Fruit fly (Drosophila melanogaster) whole organism, embryonic: ENCODE data around the gene Ublcp1.

Experiments
- BEAF-32 ChIP-seq: fragments of 200-800 bp; sonication (Bioruptor generic); optimal IDR thresholded peaks from 3 replicates; lab custom pipeline; 2017; ENCODE audit warnings: missing biosample characterization, missing genetic modification characterization, mild to moderate bottlenecking, moderate library complexity, missing genetic modification reagents
- CG10267 ChIP-seq: fragments of 200-800 bp; sonication (Bioruptor generic); optimal IDR thresholded peaks from 2 replicates; lab custom pipeline; 2018; ENCODE audit warnings: missing biosample characterization, mild to moderate bottlenecking, missing genetic modification characterization, moderate library complexity
- CG12942 ChIP-seq: fragments of 200-800 bp; sonication (Bioruptor generic); optimal IDR thresholded peaks from 3 replicates; lab custom pipeline; 2016; ENCODE audit warnings: missing biosample characterization, missing genetic modification characterization
- CG1792 ChIP-seq: fragments of 200-800 bp; sonication (Bioruptor generic); optimal IDR thresholded peaks from 2 replicates; lab custom pipeline; 2016; ENCODE audit warnings: missing biosample characterization, missing genetic modification characterization
- CG2712 ChIP-seq: fragments of 200-800 bp; optimal IDR thresholded peaks from 3 replicates; lab custom pipeline; 2019; ENCODE audit warnings: missing biosample characterization, mild to moderate bottlenecking, missing genetic modification characterization, moderate library complexity
- CG31441 ChIP-seq: fragments of 200-800 bp; sonication (Bioruptor generic); IDR thresholded peaks from 2 replicates; pipeline ENCODE4 v1.3.6; 2022; ENCODE audit warnings: missing biosample characterization, missing genetic modification characterization
- CG3281 ChIP-seq: fragments of 200-800 bp; sonication (Bioruptor generic); optimal IDR thresholded peaks from 3 replicates; lab custom pipeline; 2017; ENCODE audit warnings: missing biosample characterization, mild to moderate bottlenecking, missing genetic modification characterization
- CG33557 ChIP-seq: fragments of 200-800 bp; sonication (Bioruptor generic); optimal IDR thresholded peaks from 2 replicates; lab custom pipeline; 2019; ENCODE audit warnings: missing biosample characterization, mild to moderate bottlenecking, missing genetic modification characterization, moderate library complexity
- CG34224 ChIP-seq: fragments of 200-800 bp; sonication (Bioruptor generic); IDR thresholded peaks from 3 replicates; pipeline ENCODE4 v1.3.6; 2022; ENCODE audit warnings: missing biosample characterization, missing genetic modification characterization; ENCODE audit not compliant: partially characterized antibody
- CG3847 ChIP-seq: fragments of 200-800 bp; sonication (Bioruptor generic); IDR thresholded peaks from 2 replicates; pipeline ENCODE4 v1.3.6; 2022; ENCODE audit warnings: missing biosample characterization, missing genetic modification characterization
- CG6254 ChIP-seq: fragments of 200-800 bp; sonication (Bioruptor generic); optimal IDR thresholded peaks from 3 replicates; lab custom pipeline; 2017; ENCODE audit warnings: mild to moderate bottlenecking, missing biosample characterization, missing genetic modification reagents, missing genetic modification characterization
- CG6272 ChIP-seq: fragments of 200-800 bp; sonication (Bioruptor generic); IDR thresholded peaks from 2 replicates; pipeline ENCODE4 v1.3.6; 2022; ENCODE audit warnings: missing biosample characterization, missing genetic modification characterization
- CG6683 ChIP-seq: fragments of 200-800 bp; sonication (Bioruptor generic); optimal IDR thresholded peaks from 2 replicates; lab custom pipeline; 2017; ENCODE audit warnings: missing biosample characterization, mild to moderate bottlenecking, missing genetic modification characterization, missing genetic modification reagents
- CG6791 ChIP-seq: fragments of 200-800 bp; sonication (Bioruptor generic); IDR thresholded peaks from 3 replicates; pipeline ENCODE4 v1.3.6; 2022; ENCODE audit warnings: missing biosample characterization, missing genetic modification characterization; ENCODE audit not compliant: partially characterized antibody
- CG7786 ChIP-seq: fragments of 200-800 bp; sonication (Bioruptor generic); optimal IDR thresholded peaks from 2 replicates; lab custom pipeline; 2016; ENCODE audit warnings: missing biosample characterization, missing genetic modification characterization
- Elba2 ChIP-seq: fragments of 200-800 bp; sonication (Bioruptor generic); optimal IDR thresholded peaks from 3 replicates; lab custom pipeline; 2016; ENCODE audit warnings: missing biosample characterization, missing genetic modification characterization
- Ets65A ChIP-seq: fragments of 200-800 bp; sonication (Bioruptor generic); peaks from one replicate; lab custom pipeline; 2016; ENCODE audit warnings: missing biosample characterization, missing genetic modification characterization
- Hand ChIP-seq: fragments of 200-800 bp; sonication (Bioruptor generic); optimal IDR thresholded peaks from 2 replicates; lab custom pipeline; 2017; ENCODE audit warnings: mild to moderate bottlenecking, missing biosample characterization, missing genetic modification reagents, missing genetic modification characterization
- MESR4 ChIP-seq: fragments of 200-800 bp; sonication (Bioruptor generic); optimal IDR thresholded peaks from 2 replicates; lab custom pipeline; 2018; ENCODE audit warnings: missing biosample characterization, mild to moderate bottlenecking, missing genetic modification characterization, moderate library complexity
- Ravus ChIP-seq: fragments of 200-800 bp; sonication (Bioruptor generic); IDR thresholded peaks from 2 replicates; pipeline ENCODE4 v1.3.6; 2022; ENCODE audit warnings: missing biosample characterization, missing genetic modification characterization
- Sox102F ChIP-seq: fragments of 200-800 bp; sonication (Bioruptor generic); optimal IDR thresholded peaks from 2 replicates; lab custom pipeline; 2018; ENCODE audit warnings: missing biosample characterization, mild to moderate bottlenecking, missing genetic modification characterization, moderate library complexity
- Spps ChIP-seq: fragments of 200-800 bp; sonication (Bioruptor generic); optimal IDR thresholded peaks from 2 replicates; lab custom pipeline; 2018; ENCODE audit warnings: missing biosample characterization, mild to moderate bottlenecking, missing genetic modification characterization
- Trl ChIP-seq, 3 experiments: fragments of >200 bp in 2 of 3; fragments of 200-800 bp in 1 of 3; sonication (Bioruptor generic) in 1 of 3; optimal IDR thresholded peaks; 2 replicates in 1 of 3; 3 replicates in 2 of 3; lab custom pipeline; 2016 to 2017; ENCODE audit warnings: missing biosample characterization in 1 of 3, missing genetic modification characterization in 1 of 3
- bsh ChIP-seq, 2 experiments: fragments of 200-800 bp; sonication (Bioruptor generic); optimal IDR thresholded peaks; 2 replicates each; lab custom pipeline; 2017 to 2018; ENCODE audit warnings: mild to moderate bottlenecking in 2 of 2, missing biosample characterization in 2 of 2, missing genetic modification characterization in 2 of 2, moderate library complexity in 1 of 2
- crp ChIP-seq, 2 experiments: fragments of 200-800 bp; sonication (Bioruptor generic); optimal IDR thresholded peaks; 2 replicates in 1 of 2; 3 replicates in 1 of 2; lab custom pipeline; 2017; ENCODE audit warnings: missing biosample characterization in 2 of 2, missing genetic modification characterization in 2 of 2, mild to moderate bottlenecking in 1 of 2, moderate library complexity in 1 of 2
- dmrt11E ChIP-seq: fragments of 200-800 bp; sonication (Bioruptor generic); optimal IDR thresholded peaks from 3 replicates; lab custom pipeline; 2018; ENCODE audit warnings: missing biosample characterization, mild to moderate bottlenecking, missing genetic modification characterization, moderate library complexity
- dpn ChIP-seq, 2 experiments: fragments of 200-800 bp; sonication (Bioruptor generic); optimal IDR thresholded peaks; 3 replicates each; lab custom pipeline; 2016; ENCODE audit warnings: missing biosample characterization in 2 of 2, missing genetic modification characterization in 2 of 2
- esg ChIP-seq: fragments of 200-800 bp; sonication (Bioruptor generic); conservative IDR thresholded peaks from 2 replicates; pipeline ENCODE4 v1.3.6; 2022; ENCODE audit warnings: missing biosample characterization, missing genetic modification characterization
- eyg ChIP-seq: fragments of 200-800 bp; sonication (Bioruptor generic); optimal IDR thresholded peaks from 3 replicates; lab custom pipeline; 2016; ENCODE audit warnings: missing biosample characterization, missing genetic modification characterization
- hkb ChIP-seq, 2 experiments: fragments of 200-800 bp in 1 of 2; fragments of >200 bp in 1 of 2; sonication (Bioruptor generic) in 1 of 2; IDR thresholded peaks in 1 of 2; optimal IDR thresholded peaks in 1 of 2; 2 replicates each; pipeline versions ENCODE4 v1.3.6 to Lab custom; 2017 to 2022; ENCODE audit warnings: missing biosample characterization in 1 of 2, missing genetic modification characterization in 1 of 2
- inv ChIP-seq: fragments of 200-800 bp; sonication (Bioruptor generic); IDR thresholded peaks from 2 replicates; pipeline ENCODE4 v1.3.6; 2022; ENCODE audit warnings: missing biosample characterization, missing genetic modification characterization; ENCODE audit not compliant: partially characterized antibody
- maf-S ChIP-seq: fragments of 200-800 bp; sonication (Bioruptor generic); optimal IDR thresholded peaks from 2 replicates; lab custom pipeline; 2016; ENCODE audit warnings: missing biosample characterization, missing genetic modification characterization
- mld ChIP-seq: fragments of 200-800 bp; sonication (Bioruptor generic); IDR thresholded peaks from 3 replicates; pipeline ENCODE4 v1.3.6; 2022; ENCODE audit warnings: missing biosample characterization, missing genetic modification characterization; ENCODE audit not compliant: partially characterized antibody
- nerfin-2 ChIP-seq: fragments of 200-800 bp; sonication (Bioruptor generic); IDR thresholded peaks from 2 replicates; pipeline ENCODE4 v1.3.6; 2022; ENCODE audit warnings: missing biosample characterization, missing genetic modification characterization; ENCODE audit not compliant: partially characterized antibody
- onecut ChIP-seq: fragments of 200-800 bp; sonication (Bioruptor generic); IDR thresholded peaks from 2 replicates; pipeline ENCODE4 v1.3.6; 2022; ENCODE audit warnings: missing biosample characterization, missing genetic modification characterization
- peb ChIP-seq: fragments of 200-800 bp; sonication (Bioruptor generic); IDR thresholded peaks from 2 replicates; pipeline ENCODE4 v1.3.6; 2022; ENCODE audit warnings: missing biosample characterization, missing genetic modification characterization
- phol ChIP-seq: fragments of 200-800 bp; sonication (Bioruptor generic); optimal IDR thresholded peaks from 3 replicates; lab custom pipeline; 2018; ENCODE audit warnings: missing biosample characterization, mild to moderate bottlenecking, missing genetic modification characterization, moderate library complexity
- row ChIP-seq: fragments of 200-800 bp; sonication (Bioruptor generic); IDR thresholded peaks from 3 replicates; pipeline ENCODE4 v1.3.6; 2022; ENCODE audit warnings: missing biosample characterization, missing genetic modification characterization
- sim ChIP-seq: fragments of 200-800 bp; sonication (Bioruptor generic); IDR thresholded peaks from 2 replicates; pipeline ENCODE4 v1.3.6; 2022; ENCODE audit warnings: missing biosample characterization, missing genetic modification characterization
- sr ChIP-seq: fragments of 200-800 bp; sonication (Bioruptor generic); IDR thresholded peaks from 3 replicates; pipeline ENCODE4 v1.3.6; 2022; ENCODE audit warnings: missing biosample characterization, missing genetic modification characterization
- stwl ChIP-seq: fragments of 200-800 bp; sonication (Bioruptor generic); optimal IDR thresholded peaks from 3 replicates; lab custom pipeline; 2018; ENCODE audit warnings: missing biosample characterization, mild to moderate bottlenecking, missing genetic modification characterization, moderate library complexity
- tap ChIP-seq: fragments of 200-800 bp; optimal IDR thresholded peaks from 3 replicates; lab custom pipeline; 2019; ENCODE audit warnings: missing biosample characterization, mild to moderate bottlenecking, missing genetic modification characterization, moderate library complexity
- tin ChIP-seq: fragments of 200-800 bp; sonication (Bioruptor generic); optimal IDR thresholded peaks from 3 replicates; lab custom pipeline; 2016; ENCODE audit warnings: missing biosample characterization, missing genetic modification characterization
- tll ChIP-seq, 2 experiments: fragments of 200-800 bp in 1 of 2; fragments of >200 bp in 1 of 2; sonication (Bioruptor generic) in 1 of 2; optimal IDR thresholded peaks; 2 replicates each; lab custom pipeline; 2017 to 2019; ENCODE audit warnings: missing biosample characterization in 2 of 2, missing genetic modification characterization in 2 of 2, mild to moderate bottlenecking in 1 of 2, moderate library complexity in 1 of 2
- twi ChIP-seq: fragments of 200-800 bp; optimal IDR thresholded peaks from 2 replicates; lab custom pipeline; 2019; ENCODE audit warnings: missing biosample characterization, mild to moderate bottlenecking, missing genetic modification characterization, moderate library complexity
- unc-4 ChIP-seq: fragments of 200-800 bp; sonication (Bioruptor generic); IDR thresholded peaks from 2 replicates; pipeline ENCODE4 v1.3.6; 2022; ENCODE audit warnings: missing biosample characterization, missing genetic modification characterization; ENCODE audit not compliant: partially characterized antibody
- zen2 ChIP-seq: fragments of 200-800 bp; sonication (Bioruptor generic); IDR thresholded peaks from 3 replicates; pipeline ENCODE4 v1.3.6; 2022; ENCODE audit warnings: missing biosample characterization, missing genetic modification characterization; ENCODE audit not compliant: partially characterized antibody

The Ublcp1 gene

dm6 chr3R:23061209-23061608 is at the start of gene Ublcp1, which contains the start of gene sav (continued):
- peak; percentile 74 for TF ChIP-seq Elba2
- peak; percentile 10 for TF ChIP-seq MESR4 (GFP tag; lab: Kevin White, UChicago)
- TF ChIP-seq tap (tag; lab: Kevin White, UChicago), result peak; percentile 17
- no peak for TF ChIP-seq hkb (optimal IDR thresholded peaks at IDR 0.05; lab: Kevin White, UChicago)
- 0 out of 2 replicates have a peak, but pooled peaks have one; percentile 13 for TF ChIP-seq hkb (GFP tag; IDR thresholded peaks at IDR 0.05; lab: Robert Waterston, UW)
- peak; percentile 17 for TF ChIP-seq Spps
- 0 out of 2 replicates have a peak, but pooled peaks have one; percentile 3 for TF ChIP-seq onecut
- TF ChIP-seq Ravus (GFP tag; lab: Robert Waterston, UW), result no peak
- TF ChIP-seq Hand, result no peak
- TF ChIP-seq tin (GFP tag; lab: Kevin White, UChicago), result peak; percentile 44
- peak; percentile 11 for TF ChIP-seq CG33557 (GFP tag; lab: Kevin White, UChicago)
- TF ChIP-seq sr (GFP tag; lab: Robert Waterston, UW), result no peak
- peak; percentile 16 for TF ChIP-seq twi (tag; lab: Kevin White, UChicago)
- peak; percentile 79; the same call in 1 of the 3 replicates for TF ChIP-seq zen2 (GFP tag; lab: Robert Waterston, UW)
- peak; percentile 20 for TF ChIP-seq CG6254 (GFP tag; lab: Kevin White, UChicago)
- peak; percentile 0 for TF ChIP-seq CG12942
- peak; percentile 36 for TF ChIP-seq Ets65A
- TF ChIP-seq nerfin-2 (GFP tag; lab: Robert Waterston, UW), result peak; percentile 82
- TF ChIP-seq CG2712 (tag; lab: Kevin White, UChicago), result peak; percentile 61
- TF ChIP-seq CG31441 (GFP tag; lab: Robert Waterston, UW), result peak; percentile 53
- TF ChIP-seq inv (GFP tag; lab: Robert Waterston, UW), result peak; percentile 84
- peak; percentile 92 for TF ChIP-seq CG34224 (GFP tag; lab: Robert Waterston, UW)
- no peak for TF ChIP-seq eyg (GFP tag; lab: Kevin White, UChicago)
- no peak for TF ChIP-seq CG6683
- peak; percentile 64 for TF ChIP-seq CG10267 (tag; lab: Kevin White, UChicago)
- peak in 1 of 2 experiments; percentile 38 for TF ChIP-seq dpn (GFP tag; optimal IDR thresholded peaks at IDR 0.05; lab: Kevin White, UChicago)
- no peak for TF ChIP-seq maf-S
- TF ChIP-seq CG3281, result peak; percentile 19
- TF ChIP-seq peb (GFP tag; lab: Robert Waterston, UW), result no peak
- peak; percentile 76 for TF ChIP-seq BEAF-32
- TF ChIP-seq CG6272, result peak; percentile 19; the same call in 1 of the 2 replicates
- TF ChIP-seq dmrt11E (tag; lab: Kevin White, UChicago), result peak; percentile 32
- peak; percentile 80 for TF ChIP-seq mld
- TF ChIP-seq crp (GFP tag; optimal IDR thresholded peaks at IDR 0.05; lab: Kevin White, UChicago), result peak in 1 of 2 experiments; percentile 76
- peak; percentile 83 for TF ChIP-seq stwl (tag; lab: Kevin White, UChicago)
- TF ChIP-seq CG6791, result peak; percentile 88
- 0 out of 2 replicates have a peak, but pooled peaks have one; percentile 16 for TF ChIP-seq CG3847 (GFP tag; lab: Robert Waterston, UW)
- TF ChIP-seq Trl (optimal IDR thresholded peaks at IDR 0.05; lab: Kevin White, UChicago), result no peak
- no peak for TF ChIP-seq Trl (GFP tag; optimal IDR thresholded peaks at IDR 0.05; lab: Kevin White, UChicago)
- no peak for TF ChIP-seq CG1792 (GFP tag; lab: Kevin White, UChicago)
- peak; percentile 57 for TF ChIP-seq phol (tag; lab: Kevin White, UChicago)
- no peak for TF ChIP-seq tll (GFP tag; optimal IDR thresholded peaks at IDR 0.05; lab: Kevin White, UChicago)
- TF ChIP-seq esg (GFP tag; lab: Robert Waterston, UW), result 0 out of 2 replicates have a peak, but pooled peaks have one; percentile 21
- TF ChIP-seq row (GFP tag; lab: Robert Waterston, UW), result peak; percentile 67
- TF ChIP-seq CG7786 (GFP tag; lab: Kevin White, UChicago), result no peak
- peak; percentile 30 for TF ChIP-seq Sox102F (GFP tag; lab: Kevin White, UChicago)
- no peak for TF ChIP-seq sim (GFP tag; lab: Robert Waterston, UW)
- TF ChIP-seq unc-4 (GFP tag; lab: Robert Waterston, UW), result peak; percentile 90
- peak in 1 of 2 experiments; percentile 12 for TF ChIP-seq bsh (GFP tag; optimal IDR thresholded peaks at IDR 0.05; lab: Kevin White, UChicago)
